Fruit fly (Drosophila melanogaster) whole organism, pupa: ENCODE results near the gene mthl14.
A peak's percentile ranks its signal among the peaks of the same experiment; 100 is the strongest.

ENCODE experiments used
- CG12605 ChIP-seq: fragments of 200-800 bp; sonication (Bioruptor generic); IDR thresholded peaks from 2 replicates; pipeline ENCODE4 v1.3.6; 2022; ENCODE audit warnings: missing biosample characterization, missing genetic modification characterization
- CG13204 ChIP-seq: fragments of 200-800 bp; sonication (Bioruptor generic); optimal IDR thresholded peaks from 2 replicates; lab custom pipeline; 2018; ENCODE audit warnings: missing biosample characterization, mild to moderate bottlenecking, missing genetic modification characterization, moderate library complexity
- CG34367 ChIP-seq: fragments of 200-800 bp; sonication (Bioruptor generic); optimal IDR thresholded peaks from 2 replicates; lab custom pipeline; 2018; ENCODE audit warnings: missing biosample characterization, mild to moderate bottlenecking, missing genetic modification characterization
- CG8301 ChIP-seq: fragments of 200-800 bp; sonication (Bioruptor generic); optimal IDR thresholded peaks from 2 replicates; lab custom pipeline; 2018; ENCODE audit warnings: missing biosample characterization, mild to moderate bottlenecking, missing genetic modification characterization
- Pif1B ChIP-seq: fragments of 200-800 bp; sonication (Bioruptor generic); optimal IDR thresholded peaks from 3 replicates; lab custom pipeline; 2016; ENCODE audit warnings: missing biosample characterization, missing genetic modification characterization
- Snoo ChIP-seq: fragments of 200-800 bp; sonication (Bioruptor generic); optimal IDR thresholded peaks from 3 replicates; lab custom pipeline; 2017; ENCODE audit warnings: missing biosample characterization, mild to moderate bottlenecking, missing genetic modification characterization, inconsistent platforms

- no peak for TF ChIP-seq CG8301 (tag; lab: Kevin White, UChicago)
- TF ChIP-seq CG34367 = no peak
- no peak for TF ChIP-seq Pif1B
- TF ChIP-seq CG12605 = peak; percentile 45; the same call in 1 of the 2 replicates
- no peak for TF ChIP-seq Snoo (tag; lab: Kevin White, UChicago)
- peak; percentile 87 for TF ChIP-seq CG13204 (GFP tag; lab: Kevin White, UChicago)
These were observed 35.0 kb downstream of the mthl14 start for dm6 chr3L:282276-282675.
